Fruit fly (Drosophila melanogaster) whole organism, wandering third instar larva: ENCODE measurements around the gene CG5783.

Experiments used
- Dfd ChIP-seq: fragments of >200 bp; optimal IDR thresholded peaks from 2 replicates; lab custom pipeline; 2017; ENCODE audit warnings: missing biosample characterization, missing genetic modification characterization
- Dif ChIP-seq: fragments of 200-275, 200-300 bp; sonication (Bioruptor generic); optimal IDR thresholded peaks from 2 replicates; lab custom pipeline; 2018; ENCODE audit warnings: missing biosample characterization, missing genetic modification characterization; ENCODE audit not compliant: partially characterized antibody
- HLH106 ChIP-seq: fragments of 200-800 bp; optimal IDR thresholded peaks from 3 replicates; lab custom pipeline; 2019; ENCODE audit warnings: missing biosample characterization, mild to moderate bottlenecking, missing genetic modification characterization, moderate library complexity
- Hnf4 ChIP-seq: fragments of 200-800 bp; sonication (Bioruptor generic); optimal IDR thresholded peaks from 2 replicates; lab custom pipeline; 2016; ENCODE audit warnings: missing biosample characterization, mild to moderate bottlenecking, missing genetic modification characterization
- Hr78 ChIP-seq: fragments of >200 bp; optimal IDR thresholded peaks from 2 replicates; lab custom pipeline; 2017; ENCODE audit warnings: missing biosample characterization, missing genetic modification characterization
- dmrt93B ChIP-seq: fragments of 200-800 bp; sonication (Bioruptor generic); optimal IDR thresholded peaks from 2 replicates; lab custom pipeline; 2018; ENCODE audit warnings: missing biosample characterization, mild to moderate bottlenecking, missing genetic modification characterization

dm6 chr2L:18158622-18159043 is 2.8 kb downstream of the CG5783 start:
- TF ChIP-seq Dif (no peak), Hnf4 (GFP tag; lab: Kevin White, UChicago) (no peak), dmrt93B (GFP tag; lab: Kevin White, UChicago) (no peak), Hr78 (GFP tag; lab: Kevin White, UChicago) (no peak), HLH106 (tag; lab: Kevin White, UChicago) (no peak), Dfd (GFP tag; lab: Kevin White, UChicago) (no peak)
